Worm (Caenorhabditis elegans) whole organism, L2 larva: Measurements from ENCODE around the gene F56D5.9.

Source experiments
- fos-1 ChIP-seq: fragments of 150-350 bp; optimal IDR thresholded peaks from 2 replicates; lab custom pipeline; 2014; ENCODE audit warnings: missing biosample characterization, missing genetic modification characterization
- mdl-1 ChIP-seq, 2 experiments: fragments of 150-350 bp in 1 of 2; sonication (generic microtip) in 1 of 2; optimal IDR thresholded peaks; 2 replicates each; lab custom pipeline; 2017; ENCODE audit warnings: missing biosample characterization in 2 of 2, missing genetic modification characterization in 2 of 2
- nhr-11 ChIP-seq: fragments of 150-350 bp; optimal IDR thresholded peaks from 2 replicates; lab custom pipeline; 2014; ENCODE audit warnings: missing biosample characterization, missing genetic modification characterization
- snpc-4 ChIP-seq: fragments of 150-350 bp; optimal IDR thresholded peaks from 2 replicates; lab custom pipeline; 2014; ENCODE audit warnings: missing biosample characterization, missing genetic modification characterization

DNA sequence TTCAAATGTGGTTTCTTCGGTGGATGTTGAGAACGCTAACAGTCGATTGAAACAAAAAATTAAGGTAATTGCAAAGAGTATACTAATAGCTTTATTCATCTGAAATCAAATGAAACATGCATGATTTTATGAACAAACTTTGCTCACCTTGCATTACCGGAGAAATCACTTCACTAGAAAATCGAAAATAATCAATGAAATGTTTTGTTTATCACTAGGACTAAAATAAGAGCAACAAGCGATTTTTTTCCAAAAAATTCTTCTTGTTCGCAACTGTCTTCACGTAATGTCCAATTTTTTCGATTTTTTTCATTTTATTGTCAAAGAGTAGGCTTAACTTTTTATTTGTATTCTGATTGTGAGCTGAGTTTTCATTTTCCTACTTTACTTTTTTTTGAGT is at the start of gene F56D5.9:
- no peak for TF ChIP-seq nhr-11 (tag; lab: Kevin White, UChicago)
- no peak for TF ChIP-seq fos-1 (tag; lab: Kevin White, UChicago)
- TF ChIP-seq snpc-4: no peak
- TF ChIP-seq mdl-1 (tag; optimal IDR thresholded peaks at IDR 0.05; lab: Kevin White, UChicago): no peak
